Worm (Caenorhabditis elegans) whole organism, dauer: Measurements from ENCODE around the gene C32B5.15.
"Not testable (repeated sequence)": the region's sequence is repeated elsewhere in the genome, so short reads cannot be mapped to it uniquely, and the experiment has no call there.

ENCODE experiments used
- unc-62 ChIP-seq: sonication (generic microtip); optimal IDR thresholded peaks from 2 replicates; lab custom pipeline; 2017; ENCODE audit warnings: missing biosample characterization, missing genetic modification reagents, missing genetic modification characterization

The C32B5.15 gene

DNA sequence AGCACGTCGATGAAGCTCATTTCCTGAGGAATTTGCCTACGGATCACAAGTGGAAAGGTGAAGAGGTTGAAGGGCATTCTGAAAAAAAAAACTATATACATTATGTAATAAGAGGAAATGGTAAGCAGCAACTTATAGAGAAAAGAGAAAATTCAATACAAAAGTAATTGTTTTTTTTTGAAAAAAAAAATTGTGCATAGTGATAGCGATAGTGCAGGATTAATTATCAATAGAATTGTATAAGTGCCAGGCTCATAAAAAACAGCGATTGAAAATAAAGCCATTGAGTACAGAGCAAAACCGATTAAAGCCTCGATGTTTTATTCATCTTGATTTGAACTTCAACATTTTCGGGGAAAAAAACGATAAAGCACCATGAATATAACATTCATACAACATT, at the start of gene C32B5.15:
TSS of gene C32B5.15 (minus strand) at position 101 of the 400 bp plus-strand sequence.
- no peak for TF ChIP-seq unc-62 (GFP tag; lab: Kevin White, UChicago)

DNA sequence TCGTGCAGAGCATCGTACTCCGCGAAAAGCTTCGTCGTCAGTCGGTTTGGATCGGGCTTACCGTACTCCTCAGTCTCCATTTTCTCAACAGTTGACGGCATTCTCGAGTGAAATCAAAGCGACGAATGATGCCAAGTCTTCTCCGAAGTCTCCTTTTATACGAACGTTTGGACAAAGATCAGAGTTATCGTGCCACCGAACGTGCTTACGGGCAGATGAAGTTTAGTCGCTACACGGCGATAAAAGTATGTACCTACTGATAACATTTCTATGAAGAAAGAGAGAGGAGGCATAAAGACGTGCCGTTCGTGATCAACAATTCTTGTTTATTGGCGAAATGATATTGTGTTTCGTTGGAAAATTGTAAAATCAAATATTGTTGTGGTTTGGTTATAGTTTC, 33.6 kb upstream of the C32B5.15 start, which contains the start of gene F45D11.14:
TSS of gene F45D11.14 (minus strand) at position 101 of the 400 bp plus-strand sequence.
- TF ChIP-seq unc-62 (GFP tag; lab: Kevin White, UChicago), result not testable (repeated sequence)

DNA sequence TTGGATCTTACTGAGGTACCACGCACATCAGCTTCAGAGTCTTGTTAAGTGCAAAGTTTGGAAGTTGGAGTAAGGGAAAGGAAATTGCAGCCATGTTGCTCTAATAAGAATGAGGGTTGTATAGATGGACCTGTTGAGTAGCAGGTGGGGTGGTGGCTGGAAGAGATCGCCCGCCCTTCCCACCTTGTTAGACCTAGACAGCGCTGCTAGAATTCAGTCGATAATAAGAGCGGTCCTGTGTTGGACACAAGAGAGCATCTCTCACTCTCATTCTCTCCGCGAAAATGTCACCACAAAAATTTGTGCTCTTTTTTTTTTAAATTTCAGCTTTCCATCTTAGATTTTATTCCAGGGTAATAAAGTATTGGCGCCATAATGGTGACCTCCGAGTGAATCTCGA, 28.6 kb upstream of the C32B5.15 start, which contains the start of the genes fbxb-30 and F45D11.5:
TSS of gene fbxb-30 (minus strand) at position 101 of the 400 bp plus-strand sequence.
TSS of gene F45D11.5 (plus strand) at position 352 of the 400 bp plus-strand sequence.
- no peak for TF ChIP-seq unc-62 (GFP tag; lab: Kevin White, UChicago)

DNA sequence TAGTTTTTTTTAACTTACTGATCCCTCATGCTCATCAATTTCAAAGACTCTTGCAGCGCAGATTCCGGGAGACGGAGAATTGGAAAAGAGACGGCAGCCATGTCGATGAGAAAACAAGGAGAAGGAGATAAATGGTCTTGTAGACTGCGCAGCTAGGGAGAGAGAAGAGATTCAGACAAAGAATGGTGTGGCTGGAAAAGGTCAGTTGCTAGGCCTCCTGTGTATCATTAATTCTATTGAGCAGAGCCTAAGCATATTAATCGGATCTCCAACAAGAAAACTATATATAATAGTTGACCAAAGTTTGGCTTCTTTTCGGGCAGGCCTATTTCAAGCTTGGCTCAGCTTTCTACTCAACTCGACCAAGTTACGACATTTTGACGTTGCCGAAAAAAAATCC, 26.7 kb upstream of the C32B5.15 start, which contains the start of gene fbxb-29:
TSS of gene fbxb-29 (minus strand) at position 101 of the 400 bp plus-strand sequence.
- TF ChIP-seq unc-62 (GFP tag; lab: Kevin White, UChicago), result no peak

DNA sequence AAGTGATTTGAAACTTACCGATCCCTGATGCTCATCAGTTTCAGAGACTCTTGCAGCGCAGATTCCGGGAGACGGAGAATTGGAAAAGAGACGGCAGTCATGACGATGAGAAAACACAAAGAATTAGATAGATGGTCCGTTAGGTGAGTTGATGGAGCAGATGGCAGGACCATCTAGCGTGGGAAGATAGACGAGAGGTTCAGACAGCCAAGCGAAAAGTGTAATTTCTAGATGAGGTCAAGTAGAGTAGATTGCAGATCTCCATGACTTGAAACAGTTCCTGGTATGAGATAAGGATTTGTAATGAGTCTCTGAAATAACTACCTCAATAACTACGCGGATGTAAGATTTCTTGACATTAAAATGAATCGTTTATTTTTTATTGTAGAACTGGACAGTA, 23.4 kb upstream of the C32B5.15 start, which contains the start of gene F45D11.11:
TSS of gene F45D11.11 (minus strand) at position 101 of the 400 bp plus-strand sequence.
- TF ChIP-seq unc-62 (GFP tag; lab: Kevin White, UChicago), result not testable (repeated sequence)

DNA sequence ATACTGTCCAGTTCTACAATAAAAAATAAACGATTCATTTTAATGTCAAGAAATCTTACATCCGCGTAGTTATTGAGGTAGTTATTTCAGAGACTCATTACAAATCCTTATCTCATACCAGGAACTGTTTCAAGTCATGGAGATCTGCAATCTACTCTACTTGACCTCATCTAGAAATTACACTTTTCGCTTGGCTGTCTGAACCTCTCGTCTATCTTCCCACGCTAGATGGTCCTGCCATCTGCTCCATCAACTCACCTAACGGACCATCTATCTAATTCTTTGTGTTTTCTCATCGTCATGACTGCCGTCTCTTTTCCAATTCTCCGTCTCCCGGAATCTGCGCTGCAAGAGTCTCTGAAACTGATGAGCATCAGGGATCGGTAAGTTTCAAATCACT, 21.5 kb upstream of the C32B5.15 start, which contains the start of gene F45D11.7:
TSS of gene F45D11.7 (plus strand) at position 301 of the 400 bp plus-strand sequence.
- not testable (repeated sequence) for TF ChIP-seq unc-62 (GFP tag; lab: Kevin White, UChicago)

DNA sequence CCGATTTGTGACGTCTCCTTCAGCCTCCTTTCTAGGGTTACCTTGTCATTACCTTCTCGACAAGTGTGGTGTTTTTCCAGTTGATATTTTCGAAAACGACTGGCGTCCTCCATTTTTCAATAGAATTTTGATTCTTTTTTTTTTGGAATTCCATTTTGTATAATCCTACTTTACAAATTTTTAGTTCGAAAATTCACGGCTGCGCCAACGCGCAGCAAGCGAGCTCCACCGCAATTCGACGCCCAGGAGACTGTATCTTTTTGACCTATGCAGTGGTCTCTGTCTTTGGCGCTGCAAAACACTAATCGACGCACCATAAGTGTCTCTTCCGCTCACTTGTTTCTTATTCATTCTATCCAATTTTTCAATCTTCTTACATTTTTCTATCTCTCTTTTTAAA, 18.6 kb upstream of the C32B5.15 start, which contains the start of gene fbxc-42:
TSS of gene fbxc-42 (plus strand) at position 301 of the 400 bp plus-strand sequence.
- TF ChIP-seq unc-62 (GFP tag; lab: Kevin White, UChicago), result no peak

DNA sequence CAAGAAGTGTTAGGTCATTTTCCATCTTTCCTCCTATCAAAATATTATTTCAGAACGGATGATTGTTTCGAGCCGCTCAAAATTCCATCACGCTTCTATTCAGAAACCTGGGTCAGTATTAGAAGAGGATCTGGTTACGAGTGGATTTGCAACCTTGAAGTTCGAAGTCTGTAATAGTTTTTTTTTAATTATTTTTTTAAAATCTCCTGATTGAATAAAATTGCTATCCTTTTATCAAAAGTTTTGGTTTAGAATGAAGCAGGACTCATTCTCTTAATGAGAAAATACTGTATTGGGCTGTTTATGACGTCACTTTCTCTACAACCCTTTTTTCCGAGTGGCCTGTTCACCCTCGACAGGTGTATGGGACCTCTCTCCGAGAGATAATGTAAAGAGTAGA, 15.7 kb upstream of the C32B5.15 start, which contains the start of gene fbxc-39:
TSS of gene fbxc-39 (plus strand) at position 301 of the 400 bp plus-strand sequence.
- no peak for TF ChIP-seq unc-62 (GFP tag; lab: Kevin White, UChicago)

DNA sequence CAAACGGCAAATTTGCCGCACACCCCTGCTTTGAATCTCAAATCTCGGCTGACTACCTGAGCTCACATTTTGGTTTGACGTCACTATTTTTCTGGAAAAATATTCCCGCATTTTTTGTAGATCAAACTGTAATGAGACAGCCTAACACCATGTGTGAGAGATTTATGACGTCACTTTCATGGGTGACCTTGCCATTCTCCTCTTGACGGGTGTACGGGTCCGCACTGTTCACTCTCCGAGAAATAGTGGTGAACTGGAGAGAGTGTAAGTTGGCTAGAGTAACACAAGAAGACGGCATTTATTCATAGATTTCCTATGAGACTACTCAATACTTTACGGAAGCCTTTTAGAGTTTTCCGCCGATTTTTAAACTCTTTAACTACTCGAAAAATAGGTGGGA, 13.0 kb upstream of the C32B5.15 start, which contains the start of gene fbxc-40:
TSS of gene fbxc-40 (plus strand) at position 301 of the 400 bp plus-strand sequence.
- not testable (repeated sequence) for TF ChIP-seq unc-62 (GFP tag; lab: Kevin White, UChicago)

DNA sequence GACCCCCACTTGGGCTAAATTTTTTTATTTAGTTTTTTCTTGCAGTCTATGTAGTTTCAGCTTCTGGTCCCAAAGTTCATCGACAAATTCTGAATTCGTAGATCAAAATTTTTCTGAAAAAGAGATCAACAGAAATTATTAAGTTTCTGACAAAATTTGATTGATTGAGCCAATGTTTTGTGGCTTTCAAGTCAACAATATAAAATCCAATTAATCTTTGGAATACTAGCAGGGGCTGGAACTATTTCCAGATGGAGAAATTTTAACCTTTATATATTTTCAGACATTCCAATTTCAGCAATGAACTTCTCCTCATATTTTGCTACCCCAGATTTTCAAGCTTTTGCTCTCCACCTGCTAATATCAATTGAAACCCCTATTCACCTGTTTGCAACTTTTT, 10.1 kb upstream of the C32B5.15 start, which contains the start of gene srh-274:
TSS of gene srh-274 (plus strand) at position 301 of the 400 bp plus-strand sequence.
- TF ChIP-seq unc-62 (GFP tag; lab: Kevin White, UChicago), result no peak

DNA sequence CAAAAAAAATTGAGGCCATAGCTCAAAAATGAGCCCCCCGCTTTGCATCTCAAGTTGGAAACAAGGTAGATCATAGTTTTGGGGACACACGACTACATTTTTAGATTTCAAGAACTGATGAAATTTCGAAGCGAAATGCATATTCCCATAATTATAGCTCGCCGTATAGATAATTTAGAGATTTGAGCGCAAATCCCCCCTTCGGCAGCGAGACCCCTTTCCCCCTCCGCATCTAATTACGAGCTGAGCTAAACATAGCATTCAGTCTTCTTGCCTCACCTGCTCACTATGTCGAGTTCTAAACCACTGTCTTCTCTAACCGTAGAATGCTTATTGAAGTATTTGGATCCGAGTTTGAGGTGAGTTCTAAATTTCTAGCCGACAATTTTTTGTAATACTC, 6.4 kb upstream of the C32B5.15 start, which contains the start of the genes fbxc-17 and fbxc-15:
TSS of gene fbxc-17 (minus strand) at position 101 of the 400 bp plus-strand sequence.
TSS of gene fbxc-15 (plus strand) at position 289 of the 400 bp plus-strand sequence.
- no peak for TF ChIP-seq unc-62 (GFP tag; lab: Kevin White, UChicago)

DNA sequence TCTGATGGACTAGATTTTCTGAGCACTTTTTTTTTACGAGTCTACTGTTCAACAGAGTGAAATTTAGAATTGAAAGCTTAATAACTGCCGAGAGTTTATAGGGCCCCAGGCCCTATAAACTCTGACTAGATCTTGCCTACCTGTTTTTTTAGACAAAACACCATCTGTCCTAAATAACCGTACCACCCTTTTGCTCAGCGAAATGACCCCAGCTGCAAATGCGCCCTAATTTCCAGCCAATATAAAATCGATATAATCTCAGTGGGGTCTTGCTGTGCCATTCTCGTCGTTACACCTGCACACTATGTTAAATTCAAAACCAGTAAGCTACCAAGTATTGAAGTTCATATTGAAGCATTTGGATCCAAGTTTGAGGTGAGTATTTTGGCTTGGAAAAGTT, 1.2 kb upstream of the C32B5.15 start, which contains the start of gene fbxc-14:
TSS of gene fbxc-14 (plus strand) at position 301 of the 400 bp plus-strand sequence.
- TF ChIP-seq unc-62 (GFP tag; lab: Kevin White, UChicago), result no peak

DNA sequence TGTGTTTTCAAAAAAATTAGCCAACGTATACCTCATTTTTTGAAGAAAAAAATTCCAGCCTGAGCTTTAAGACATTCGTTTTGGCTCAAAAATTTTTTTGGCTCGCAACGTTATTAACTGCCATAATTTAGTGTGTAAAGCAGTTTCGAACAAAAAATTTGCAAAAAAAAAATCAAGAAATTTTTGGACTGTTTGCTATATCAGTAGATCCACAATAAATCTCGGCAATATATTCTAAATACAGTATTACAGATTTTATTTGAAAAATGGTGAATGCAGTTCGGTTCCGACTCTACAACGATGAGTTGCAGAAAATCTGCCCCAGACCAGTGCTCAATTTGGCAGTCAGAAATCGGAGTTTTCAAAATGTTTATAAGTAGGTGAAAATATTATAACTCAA, 4.6 kb downstream of the C32B5.15 start, which contains the start of gene C32B5.6:
TSS of gene C32B5.6 (plus strand) at position 301 of the 400 bp plus-strand sequence.
- TF ChIP-seq unc-62 (GFP tag; lab: Kevin White, UChicago), result not testable (repeated sequence)

DNA sequence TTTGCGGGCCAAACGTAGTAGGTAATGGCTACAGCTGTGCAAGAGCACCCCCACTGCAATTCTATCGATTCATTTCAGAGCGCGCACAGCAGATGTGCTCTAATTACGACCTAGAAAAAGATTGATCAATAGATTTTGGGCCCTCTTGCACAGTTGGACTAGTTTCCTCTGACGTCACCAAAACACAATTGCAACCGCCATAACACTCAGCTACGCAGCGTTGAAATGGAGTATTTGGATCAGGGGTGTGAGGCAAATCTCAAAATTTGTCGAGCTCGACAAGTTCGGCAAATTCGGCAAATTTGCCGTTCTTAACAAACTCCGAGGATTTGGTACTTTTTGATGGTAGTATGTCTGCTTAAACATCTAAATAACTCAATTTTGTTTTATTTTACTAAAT, 5.8 kb downstream of the C32B5.15 start, which contains the start of gene fbxc-18:
TSS of gene fbxc-18 (minus strand) at position 101 of the 400 bp plus-strand sequence.
- TF ChIP-seq unc-62 (GFP tag; lab: Kevin White, UChicago), result not testable (repeated sequence)

DNA sequence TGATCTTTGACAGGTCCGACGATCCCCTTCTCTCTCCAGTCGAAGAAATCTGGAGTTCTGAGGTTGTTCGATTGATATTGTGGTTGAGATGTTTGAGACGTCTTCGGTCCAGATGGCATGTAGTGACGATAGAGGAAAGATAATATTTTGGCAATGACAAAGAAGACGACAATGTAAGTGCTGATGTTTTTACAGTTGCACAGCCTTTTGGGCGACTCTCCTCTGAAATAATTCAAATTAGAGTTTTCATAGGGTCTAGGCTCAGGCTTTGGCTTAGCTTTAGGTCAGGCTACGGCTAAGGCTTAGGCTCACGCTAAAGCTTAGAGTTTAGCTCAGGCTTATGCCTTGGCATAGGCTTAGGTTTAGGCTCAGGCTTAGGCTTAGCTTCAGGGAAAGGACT, 10.8 kb downstream of the C32B5.15 start, which contains the start of gene C32B5.13:
TSS of gene C32B5.13 (minus strand) at position 101 of the 400 bp plus-strand sequence.
- TF ChIP-seq unc-62 (GFP tag; lab: Kevin White, UChicago), result no peak

DNA sequence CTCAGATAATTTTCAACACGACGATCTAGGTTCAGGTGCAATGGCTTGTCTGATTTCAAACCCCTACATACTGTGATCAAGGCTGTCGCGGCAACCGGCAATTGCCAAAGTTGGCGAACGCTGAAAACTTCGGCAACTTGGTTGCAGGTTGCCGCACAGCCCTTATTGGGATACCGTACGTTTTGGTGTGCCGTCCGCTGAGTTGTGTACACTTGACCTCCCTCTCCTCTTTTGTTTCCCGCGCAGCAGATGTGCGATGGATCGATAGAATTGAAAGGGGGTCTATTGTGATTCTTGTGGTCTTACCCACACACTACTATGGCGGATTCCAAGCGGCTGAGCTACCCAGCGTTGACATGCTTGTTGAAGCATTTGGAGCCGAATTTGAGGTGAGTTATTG, 12.5 kb downstream of the C32B5.15 start, which contains the start of the genes C32B5.18 and C32B5.7:
TSS of gene C32B5.18 (plus strand) at position 301 of the 400 bp plus-strand sequence.
TSS of gene C32B5.7 (plus strand) at position 311 of the 400 bp plus-strand sequence.
- TF ChIP-seq unc-62 (GFP tag; lab: Kevin White, UChicago), result no peak
